Worm (Caenorhabditis elegans): Measurements from ENCODE around the gene madf-9.

DNA sequence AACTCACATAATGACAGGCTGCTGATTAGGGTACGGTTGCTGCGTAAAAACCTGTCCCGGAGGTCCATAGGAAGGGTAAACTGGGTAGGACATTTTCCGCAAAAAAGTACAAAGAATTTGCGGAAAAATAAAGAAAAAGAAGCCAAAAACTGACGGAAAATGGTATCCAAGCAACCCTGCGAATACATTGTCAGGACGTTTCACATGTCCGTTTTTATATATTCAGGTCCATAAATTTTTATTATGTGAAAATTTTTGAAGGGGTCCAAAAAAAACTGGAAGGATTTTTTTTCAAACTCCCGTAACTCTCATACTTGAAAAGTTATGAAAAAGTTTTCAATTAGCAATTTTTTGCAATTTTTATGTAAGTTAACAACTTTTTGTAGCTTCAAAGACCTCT lies 5.3 kb downstream of the madf-9 start, which contains the start of gene CC8.3:
- TF ChIP-seq ztf-29 (GFP tag; IDR thresholded peaks at IDR 0.05): no peak
- TF ChIP-seq cog-1 (tag; optimal IDR thresholded peaks at IDR 0.05): no peak

All from whole organism, midembryonic.